Worm (Caenorhabditis elegans) whole organism, L3 larva: ENCODE results near the gene T22E5.1.

ENCODE experiments used
- R02D3.7 ChIP-seq: fragments of 150-350 bp; optimal IDR thresholded peaks from 2 replicates; lab custom pipeline; 2014; ENCODE audit warnings: missing biosample characterization, missing genetic modification characterization
- aly-2 ChIP-seq: fragments of 150-350 bp; optimal IDR thresholded peaks from 2 replicates; lab custom pipeline; 2014; ENCODE audit warnings: missing biosample characterization, missing genetic modification characterization
- ceh-16 ChIP-seq: sonication (generic microtip); optimal IDR thresholded peaks from 2 replicates; lab custom pipeline; 2017; ENCODE audit warnings: missing biosample characterization, missing genetic modification characterization
- ceh-28 ChIP-seq: fragments of 150-350 bp; optimal IDR thresholded peaks from 2 replicates; lab custom pipeline; 2014; ENCODE audit warnings: missing biosample characterization, missing genetic modification reagents, missing genetic modification characterization
- ceh-82 ChIP-seq: fragments of 150-350 bp; optimal IDR thresholded peaks from 2 replicates; lab custom pipeline; 2014; ENCODE audit warnings: missing biosample characterization, missing genetic modification characterization
- ceh-9 ChIP-seq: sonication (generic microtip); optimal IDR thresholded peaks from 2 replicates; lab custom pipeline; 2018; ENCODE audit warnings: missing biosample characterization, missing genetic modification characterization
- daf-12 ChIP-seq: fragments of 150-350 bp; optimal IDR thresholded peaks from 2 replicates; lab custom pipeline; 2014; ENCODE audit warnings: missing biosample characterization, missing genetic modification reagents, missing genetic modification characterization
- egl-5 ChIP-seq: fragments of 150-350 bp; optimal IDR thresholded peaks from 2 replicates; lab custom pipeline; 2017; ENCODE audit warnings: missing biosample characterization, missing genetic modification reagents, missing genetic modification characterization, inconsistent platforms
- elt-1 ChIP-seq: fragments of 150-350 bp; optimal IDR thresholded peaks from 2 replicates; lab custom pipeline; 2014; ENCODE audit warnings: missing biosample characterization, missing genetic modification characterization
- elt-2 ChIP-seq: sonication (generic microtip); optimal IDR thresholded peaks from 2 replicates; lab custom pipeline; 2016; ENCODE audit warnings: missing genetic modification reagents, mild to moderate bottlenecking, missing genetic modification characterization, missing compliant biosample characterization
- elt-3 ChIP-seq, 3 experiments: fragments of 150-350 bp in 1 of 3; sonication (generic microtip) in 2 of 3; optimal IDR thresholded peaks; 2 replicates in 2 of 3; 4 replicates in 1 of 3; lab custom pipeline; 2014 to 2017; ENCODE audit warnings: missing biosample characterization in 3 of 3, missing genetic modification characterization in 3 of 3
- fkh-2 ChIP-seq: fragments of 150-350 bp; optimal IDR thresholded peaks from 2 replicates; lab custom pipeline; 2014; ENCODE audit warnings: missing biosample characterization, missing genetic modification reagents, missing genetic modification characterization
- fos-1 ChIP-seq: fragments of 150-350 bp; optimal IDR thresholded peaks from 2 replicates; lab custom pipeline; 2014; ENCODE audit warnings: missing biosample characterization, missing genetic modification characterization
- hmg-11 ChIP-seq: sonication (generic microtip); optimal IDR thresholded peaks from 2 replicates; lab custom pipeline; 2016; ENCODE audit warnings: missing genetic modification characterization, missing compliant biosample characterization
- jun-1 ChIP-seq: fragments of 150-350 bp; optimal IDR thresholded peaks from 2 replicates; lab custom pipeline; 2014; ENCODE audit warnings: missing biosample characterization, missing genetic modification reagents, missing genetic modification characterization
- lin-39 ChIP-seq: fragments of 150-350 bp; optimal IDR thresholded peaks from 2 replicates; lab custom pipeline; 2018; ENCODE audit warnings: missing biosample characterization, missing genetic modification reagents, missing genetic modification characterization
- lsy-12 ChIP-seq: sonication (generic microtip); optimal IDR thresholded peaks from 2 replicates; lab custom pipeline; 2016; ENCODE audit warnings: mild to moderate bottlenecking, missing genetic modification characterization, missing compliant biosample characterization
- mml-1 ChIP-seq: fragments of 150-350 bp; sonication (generic microtip); optimal IDR thresholded peaks from 3 replicates; lab custom pipeline; 2014; ENCODE audit warnings: missing biosample characterization, missing genetic modification characterization
- nfya-1 ChIP-seq: sonication (generic microtip); optimal IDR thresholded peaks from 2 replicates; lab custom pipeline; 2017; ENCODE audit warnings: missing genetic modification characterization, mild to moderate bottlenecking, missing compliant biosample characterization, antibody characterized with exemption, moderate library complexity; ENCODE audit not compliant: insufficient read depth
- nhr-11 ChIP-seq: fragments of 150-350 bp; optimal IDR thresholded peaks from 2 replicates; lab custom pipeline; 2014; ENCODE audit warnings: missing biosample characterization, missing genetic modification characterization
- nhr-12 ChIP-seq: fragments of 150-350 bp; optimal IDR thresholded peaks from 2 replicates; lab custom pipeline; 2014; ENCODE audit warnings: missing biosample characterization, missing genetic modification characterization
- nhr-23 ChIP-seq: fragments of 150-350 bp; optimal IDR thresholded peaks from 2 replicates; lab custom pipeline; 2014; ENCODE audit warnings: missing biosample characterization, missing genetic modification reagents, missing genetic modification characterization
- nhr-237 ChIP-seq: fragments of 150-350 bp; optimal IDR thresholded peaks from 2 replicates; lab custom pipeline; 2014; ENCODE audit warnings: missing biosample characterization, missing genetic modification characterization
- nhr-28 ChIP-seq: fragments of 150-350 bp; optimal IDR thresholded peaks from 2 replicates; lab custom pipeline; 2014; ENCODE audit warnings: missing biosample characterization, missing genetic modification characterization
- nhr-43 ChIP-seq: sonication (generic microtip); optimal IDR thresholded peaks from 2 replicates; lab custom pipeline; 2016; ENCODE audit warnings: mild to moderate bottlenecking, missing genetic modification characterization, missing compliant biosample characterization; ENCODE audit not compliant: poor library complexity, severe bottlenecking
- nhr-67 ChIP-seq: fragments of 150-350 bp; optimal IDR thresholded peaks from 2 replicates; lab custom pipeline; 2014; ENCODE audit warnings: missing biosample characterization, missing genetic modification characterization
- nhr-76 ChIP-seq: fragments of 150-350 bp; sonication (generic microtip); optimal IDR thresholded peaks from 5 replicates; lab custom pipeline; 2014; ENCODE audit warnings: missing biosample characterization, missing genetic modification characterization
- nhr-77 ChIP-seq: fragments of 150-350 bp; optimal IDR thresholded peaks from 2 replicates; lab custom pipeline; 2014; ENCODE audit warnings: missing biosample characterization, missing genetic modification characterization
- pha-4 ChIP-seq: fragments of 150-350 bp; optimal IDR thresholded peaks from 2 replicates; lab custom pipeline; 2014; ENCODE audit warnings: missing biosample characterization, missing genetic modification reagents, missing genetic modification characterization
- pqm-1 ChIP-seq: fragments of 150-350 bp; optimal IDR thresholded peaks from 2 replicates; lab custom pipeline; 2017; ENCODE audit warnings: missing biosample characterization, missing genetic modification characterization, inconsistent platforms
- skn-1 ChIP-seq: fragments of 150-350 bp; optimal IDR thresholded peaks from 2 replicates; lab custom pipeline; 2014; ENCODE audit warnings: missing biosample characterization, missing genetic modification characterization
- snpc-4 ChIP-seq: fragments of 150-350 bp; optimal IDR thresholded peaks from 2 replicates; lab custom pipeline; 2014; ENCODE audit warnings: missing biosample characterization, missing genetic modification characterization
- tbx-2 ChIP-seq: sonication (generic microtip); optimal IDR thresholded peaks from 2 replicates; lab custom pipeline; 2016; ENCODE audit warnings: mild to moderate bottlenecking, missing genetic modification characterization, missing compliant biosample characterization
- unc-62 ChIP-seq: fragments of 150-350 bp; sonication (generic microtip); optimal IDR thresholded peaks from 4 replicates; lab custom pipeline; 2014; ENCODE audit warnings: missing biosample characterization, missing genetic modification reagents, missing genetic modification characterization
- zag-1 ChIP-seq: fragments of 150-350 bp; optimal IDR thresholded peaks from 2 replicates; lab custom pipeline; 2014; ENCODE audit warnings: missing biosample characterization, missing genetic modification characterization

T22E5.1 gene

ce11 chrX:6371192-6372116 lies 41.2 kb upstream of the T22E5.1 start:
- no peak for TF ChIP-seq fos-1 (tag; lab: Kevin White, UChicago)
- no peak for TF ChIP-seq lsy-12
- TF ChIP-seq nhr-23 (tag; lab: Kevin White, UChicago), result peak; percentile 36
- no peak for TF ChIP-seq mml-1 (tag; lab: Kevin White, UChicago)
- peak; percentile 54 for TF ChIP-seq tbx-2 (tag; lab: Kevin White, UChicago)
- no peak for TF ChIP-seq nhr-12 (tag; lab: Kevin White, UChicago)
- TF ChIP-seq fkh-2 (tag; lab: Kevin White, UChicago), result no peak
- TF ChIP-seq egl-5 (tag; lab: Kevin White, UChicago), result peak; percentile 54
- peak; percentile 57 for TF ChIP-seq jun-1
- TF ChIP-seq aly-2 (tag; lab: Kevin White, UChicago), result no peak
- peak; percentile 10 for TF ChIP-seq nhr-28 (tag; lab: Kevin White, UChicago)
- peak; percentile 93 for TF ChIP-seq hmg-11
- TF ChIP-seq nhr-237 (tag; lab: Kevin White, UChicago), result no peak
- TF ChIP-seq nhr-43 (tag; lab: Kevin White, UChicago), result no peak
- peak; percentile 57 for TF ChIP-seq nfya-1
- TF ChIP-seq pha-4 (tag; lab: Kevin White, UChicago), result peak; percentile 49
- TF ChIP-seq lin-39 (tag; lab: Kevin White, UChicago), result peak; percentile 68
- TF ChIP-seq ceh-82 (tag; lab: Kevin White, UChicago), result peak; percentile 33
- peak; percentile 26 for TF ChIP-seq skn-1
- TF ChIP-seq pqm-1 (tag; lab: Kevin White, UChicago), result peak; percentile 26
- peak; percentile 29 for TF ChIP-seq elt-2 (tag; lab: Kevin White, UChicago)

- TF ChIP-seq R02D3.7 (tag; lab: Kevin White, UChicago) (no peak), ceh-28 (tag; lab: Kevin White, UChicago) (no peak), nhr-237 (tag; lab: Kevin White, UChicago) (no peak), pha-4 (tag; lab: Kevin White, UChicago) (no peak), nhr-11 (tag; lab: Kevin White, UChicago) (no peak), lsy-12 (no peak), ceh-16 (tag; lab: Kevin White, UChicago) (no peak), elt-1 (no peak), egl-5 (tag; lab: Kevin White, UChicago) (no peak), snpc-4 (tag; lab: Kevin White, UChicago) (no peak), unc-62 (GFP tag; lab: Kevin White, UChicago) (no peak), elt-3 (tag; optimal IDR thresholded peaks at IDR 0.05; lab: Kevin White, UChicago) (no peak), daf-12 (no peak), ceh-9 (no peak), zag-1 (tag; lab: Kevin White, UChicago) (no peak), nhr-77 (tag; lab: Kevin White, UChicago) (no peak), nhr-67 (tag; lab: Kevin White, UChicago) (no peak), nfya-1 (no peak)
Observed at ce11 chrX:6373348-6373747, 39.3 kb upstream of the T22E5.1 start, which contains the start of gene C03B1.17. Gene C03B1.17, plus strand, starts transcription at chrX:6373648.

- TF ChIP-seq nhr-11 (tag; lab: Kevin White, UChicago), result no peak
Observed at ce11 chrX:6374451-6374850, 38.2 kb upstream of the T22E5.1 start, which contains the start of gene C03B1.1. Gene C03B1.1, plus strand, starts transcription at chrX:6374751.

ce11 chrX:6377634-6378288 lies 34.9 kb upstream of the T22E5.1 start, which contains the start of gene lmp-1:
Gene lmp-1, minus strand, starts transcription at chrX:6377684.
- no peak for TF ChIP-seq nhr-67 (tag; lab: Kevin White, UChicago)
- no peak for TF ChIP-seq tbx-2 (tag; lab: Kevin White, UChicago)
- TF ChIP-seq mml-1 (tag; lab: Kevin White, UChicago), result no peak
- no peak for TF ChIP-seq R02D3.7 (tag; lab: Kevin White, UChicago)
- TF ChIP-seq elt-2 (tag; lab: Kevin White, UChicago), result peak; percentile 76
- TF ChIP-seq pqm-1 (tag; lab: Kevin White, UChicago), result peak; percentile 66
- no peak for TF ChIP-seq nhr-76 (tag; lab: Kevin White, UChicago)
- TF ChIP-seq hmg-11, result no peak
- TF ChIP-seq lsy-12, result no peak
- TF ChIP-seq ceh-82 (tag; lab: Kevin White, UChicago), result no peak
